Fruit fly (Drosophila melanogaster): ENCODE results near the gene CG32024.
A peak's percentile ranks its signal among the peaks of the same experiment; 100 is the strongest.

CG32024 gene

dm6 chr3L:8765969-8766538, 41.3 kb upstream of the CG32024 start (continued):
- TF ChIP-seq Hsf (GFP tag; optimal IDR thresholded peaks at IDR 0.05) (peak; percentile 99), Vsx1 (GFP tag; optimal IDR thresholded peaks at IDR 0.05) (peak; percentile 91), CG18476 (GFP tag; optimal IDR thresholded peaks at IDR 0.05) (peak; percentile 97), CG6272 (GFP tag; IDR thresholded peaks at IDR 0.05) (peak; percentile 96), CG12769 (tag; optimal IDR thresholded peaks at IDR 0.05) (peak; percentile 98), Fer1 (GFP tag; optimal IDR thresholded peaks at IDR 0.05) (peak; percentile 98), CG6683 (GFP tag; optimal IDR thresholded peaks at IDR 0.05) (peak; percentile 94), CG8089 (GFP tag; optimal IDR thresholded peaks at IDR 0.05) (peak; percentile 96), Side (GFP tag; optimal IDR thresholded peaks at IDR 0.05) (peak; percentile 96), CG7556 (GFP tag; optimal IDR thresholded peaks at IDR 0.05) (peak; percentile 99), CG4730 (GFP tag; IDR thresholded peaks at IDR 0.05) (peak; percentile 97), CG31441 (GFP tag; IDR thresholded peaks at IDR 0.05) (peak; percentile 98), CG4854 (GFP tag; optimal IDR thresholded peaks at IDR 0.05) (peak; percentile 96), CG7357 (GFP tag; IDR thresholded peaks at IDR 0.05) (peak; percentile 96), run (tag; optimal IDR thresholded peaks at IDR 0.05) (peak; percentile 96), CG6654 (GFP tag; optimal IDR thresholded peaks at IDR 0.05) (peak; percentile 93), CG18011 (GFP tag; optimal IDR thresholded peaks at IDR 0.05) (peak; percentile 90), CG13296 (GFP tag; optimal IDR thresholded peaks at IDR 0.05) (peak; percentile 96), Abd-B (GFP tag; optimal IDR thresholded peaks at IDR 0.05) (peak; percentile 84), CG18599 (GFP tag; optimal IDR thresholded peaks at IDR 0.05) (peak; percentile 98), CG10565 (GFP tag; optimal IDR thresholded peaks at IDR 0.05) (peak; percentile 94), bsh (GFP tag; optimal IDR thresholded peaks at IDR 0.05) (peak; percentile 97 to 99), CG1832 (GFP tag; optimal IDR thresholded peaks at IDR 0.05) (no peak), fu2 (GFP tag; optimal IDR thresholded peaks at IDR 0.05) (peak; percentile 97), CG15696 (tag; optimal IDR thresholded peaks at IDR 0.05) (peak; percentile 64), Usf (GFP tag; optimal IDR thresholded peaks at IDR 0.05) (peak; percentile 99), CG13624 (GFP tag; optimal IDR thresholded peaks at IDR 0.05) (peak; percentile 80), Ptx1 (GFP tag; IDR thresholded peaks at IDR 0.05) (peak; percentile 98), pan (optimal IDR thresholded peaks at IDR 0.05) (no peak), pan (GFP tag; optimal IDR thresholded peaks at IDR 0.05 in 1 of 2, IDR thresholded peaks at IDR 0.05 in 1 of 2) (peak in 1 of 2 experiments; percentile 99), CG42726 (GFP tag; IDR thresholded peaks at IDR 0.05; ENCODE audit: partially characterized antibody) (peak; percentile 39; the same call in 1 of the 2 replicates), Stat92E (GFP tag; optimal IDR thresholded peaks at IDR 0.05) (peak in 1 of 3 experiments; percentile 93), rib (GFP tag; IDR thresholded peaks at IDR 0.05) (peak; percentile 94), CG11398 (GFP tag; optimal IDR thresholded peaks at IDR 0.05) (peak; percentile 95), CG8388 (GFP tag; optimal IDR thresholded peaks at IDR 0.05) (peak; percentile 97), org-1 (GFP tag; optimal IDR thresholded peaks at IDR 0.05) (peak; percentile 99), CG43689 (GFP tag; IDR thresholded peaks at IDR 0.05) (peak; percentile 95), Ets65A (GFP tag) (peak; percentile 95), so (GFP tag; IDR thresholded peaks at IDR 0.05) (peak; percentile 98), jing (GFP tag; optimal IDR thresholded peaks at IDR 0.05) (peak; percentile 98), Atf6 (GFP tag; IDR thresholded peaks at IDR 0.05) (peak; percentile 98), CG8359 (GFP tag; optimal IDR thresholded peaks at IDR 0.05; ENCODE audit: borderline replicate concordance) (peak; percentile 87), pnt (GFP tag; optimal IDR thresholded peaks at IDR 0.05) (peak; percentile 97), CG16815 (GFP tag; optimal IDR thresholded peaks at IDR 0.05) (peak; percentile 99), HLH3B (GFP tag; IDR thresholded peaks at IDR 0.05) (peak; percentile 98), CG11093 (GFP tag; IDR thresholded peaks at IDR 0.05) (peak; percentile 96), wdn (GFP tag; IDR thresholded peaks at IDR 0.05) (peak; percentile 95), Bgb (GFP tag; IDR thresholded peaks at IDR 0.05; ENCODE audit: partially characterized antibody) (peak; percentile 47), seq (GFP tag; IDR thresholded peaks at IDR 0.05) (peak; percentile 98)

Data from whole organism, embryonic.